Worm (Caenorhabditis elegans) whole organism, L4 larva: ENCODE data around the gene K08F9.4.
A peak's percentile ranks its signal among the peaks of the same experiment; 100 is the strongest.

Source experiments
- Y5F2A.4 ChIP-seq: fragments of 200-800 bp; sonication (Bioruptor generic); optimal IDR thresholded peaks from 2 replicates; lab custom pipeline; 2018; ENCODE audit warnings: mild to moderate bottlenecking, missing genetic modification characterization, missing compliant biosample characterization
- hlh-30 ChIP-seq: sonication (generic microtip); optimal IDR thresholded peaks from 2 replicates; lab custom pipeline; 2017; ENCODE audit warnings: antibody characterized with exemption, mild to moderate bottlenecking, missing genetic modification characterization, missing compliant biosample characterization; ENCODE audit not compliant: insufficient read depth
- lin-15B ChIP-seq: fragments of 150-350 bp; sonication (generic microtip); optimal IDR thresholded peaks from 3 replicates; lab custom pipeline; 2014; ENCODE audit warnings: missing biosample characterization, missing genetic modification characterization
- mdl-1 ChIP-seq, 2 experiments: fragments of 150-350 bp in 1 of 2; sonication (generic microtip) in 1 of 2; optimal IDR thresholded peaks; 2 replicates each; lab custom pipeline; 2014 to 2017; ENCODE audit warnings: missing biosample characterization in 2 of 2, missing genetic modification characterization in 2 of 2
- nhr-11 ChIP-seq: fragments of 150-350 bp; optimal IDR thresholded peaks from 2 replicates; lab custom pipeline; 2014; ENCODE audit warnings: missing biosample characterization, missing genetic modification characterization
- ztf-11 ChIP-seq: fragments of 150-350 bp; optimal IDR thresholded peaks from 2 replicates; lab custom pipeline; 2014; ENCODE audit warnings: missing biosample characterization, missing genetic modification characterization

- TF ChIP-seq ztf-11 (tag; lab: Kevin White, UChicago) (no peak), lin-15B (tag; lab: Kevin White, UChicago) (peak; percentile 46), Y5F2A.4 (no peak), nhr-11 (tag; lab: Kevin White, UChicago) (peak; percentile 69), mdl-1 (tag; optimal IDR thresholded peaks at IDR 0.05; lab: Kevin White, UChicago) (peak in 1 of 2 experiments; percentile 31), hlh-30 (tag; lab: Kevin White, UChicago) (peak; percentile 79)
Measured at ce11 chrV:15189567-15189966, 45.7 kb downstream of the K08F9.4 start, which contains the start of gene cyn-3.
